Worm (Caenorhabditis elegans): Measurements from ENCODE around the gene srz-102.

The srz-102 gene

DNA sequence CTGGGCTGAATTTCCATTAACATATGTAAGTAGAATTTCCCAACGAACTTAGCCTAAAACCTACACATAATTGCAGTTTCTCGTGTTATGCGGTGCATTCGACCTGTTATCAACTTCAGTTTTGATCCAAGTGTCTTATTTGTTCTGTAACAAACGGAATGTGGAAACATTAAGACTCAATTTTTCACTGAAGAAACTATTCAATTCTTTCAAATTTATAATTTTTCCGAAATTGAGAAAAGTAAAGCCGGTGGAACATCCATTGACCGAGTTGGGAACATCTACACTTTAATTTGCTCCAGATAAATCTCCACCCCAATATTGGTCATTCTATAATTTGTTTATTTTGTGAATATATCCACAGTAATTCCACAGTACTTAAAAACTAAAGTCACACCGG, 12.9 kb upstream of the srz-102 start:
- TF ChIP-seq skn-1 (tag; optimal IDR thresholded peaks at IDR 0.05) (no peak), unc-86 (tag; optimal IDR thresholded peaks at IDR 0.05) (no peak), isw-1 (GFP tag; IDR thresholded peaks at IDR 0.05) (no peak), nhr-85 (tag) (no peak), C16A3.4 (tag; optimal IDR thresholded peaks at IDR 0.05) (no peak), pag-3 (tag; optimal IDR thresholded peaks at IDR 0.05; ENCODE audit: borderline replicate concordance, insufficient read depth) (no peak), hlh-4 (tag; optimal IDR thresholded peaks at IDR 0.05) (no peak), ztf-11 (tag; optimal IDR thresholded peaks at IDR 0.05) (no peak), tlp-1 (tag; optimal IDR thresholded peaks at IDR 0.05) (no peak), unc-30 (tag; optimal IDR thresholded peaks at IDR 0.05) (no peak), nhr-19 (GFP tag; conservative IDR thresholded peaks at IDR 0.05) (no peak), fkh-10 (GFP tag; optimal IDR thresholded peaks at IDR 0.05) (no peak), zag-1 (tag; optimal IDR thresholded peaks at IDR 0.05) (no peak), sup-37 (GFP tag; optimal IDR thresholded peaks at IDR 0.05) (no peak), lin-15B (tag; optimal IDR thresholded peaks at IDR 0.05) (no peak), C04F5.9 (tag; optimal IDR thresholded peaks at IDR 0.05) (no peak), fkh-4 (tag; optimal IDR thresholded peaks at IDR 0.05; ENCODE audit: borderline replicate concordance) (no peak), F16B12.6 (tag; optimal IDR thresholded peaks at IDR 0.05) (no peak), unc-130 (tag; optimal IDR thresholded peaks at IDR 0.05) (no peak), ceh-90 (tag; optimal IDR thresholded peaks at IDR 0.05) (no peak)

DNA sequence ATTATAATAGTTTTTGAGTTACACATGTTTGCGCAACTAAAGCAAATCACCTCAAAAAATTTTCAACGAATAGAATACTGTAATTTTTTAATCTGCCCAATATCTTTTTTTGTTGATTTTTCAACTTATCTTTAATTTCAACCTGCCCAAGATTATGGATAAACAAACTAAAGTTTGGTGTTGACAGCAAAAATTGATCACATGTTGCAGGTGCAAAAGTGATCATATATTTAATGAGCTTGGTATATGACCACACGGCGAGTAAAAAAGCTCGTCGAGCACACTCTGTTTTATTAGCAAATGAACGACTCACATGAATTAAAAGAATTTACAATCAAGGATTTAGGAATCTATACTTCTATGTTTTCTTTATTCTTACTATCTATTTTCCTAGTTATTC, 11.8 kb upstream of the srz-102 start, which contains the start of gene srz-1:
srz-1 (plus strand) TSS at position 301 of the 400 bp plus-strand sequence.
- TF ChIP-seq efl-1 (optimal IDR thresholded peaks at IDR 0.05), result no peak
- no peak for TF ChIP-seq efl-1 (GFP tag; optimal IDR thresholded peaks at IDR 0.05 in 1 of 2)
- no peak for TF ChIP-seq egl-13 (tag; optimal IDR thresholded peaks at IDR 0.05)
- TF ChIP-seq sup-37 (GFP tag; optimal IDR thresholded peaks at IDR 0.05), result no peak
- no peak for TF ChIP-seq Y116A8C.19 (tag; optimal IDR thresholded peaks at IDR 0.05; ENCODE audit: borderline replicate concordance)
- no peak for TF ChIP-seq unc-130 (tag; optimal IDR thresholded peaks at IDR 0.05)
- TF ChIP-seq fkh-4 (tag; optimal IDR thresholded peaks at IDR 0.05; ENCODE audit: borderline replicate concordance), result no peak
- TF ChIP-seq alr-1 (tag; optimal IDR thresholded peaks at IDR 0.05; ENCODE audit: borderline replicate concordance), result no peak
- no peak for TF ChIP-seq unc-98 (GFP tag; IDR thresholded peaks at IDR 0.05)
- no peak for TF ChIP-seq nhr-20 (tag; optimal IDR thresholded peaks at IDR 0.05)
- TF ChIP-seq isw-1 (GFP tag; IDR thresholded peaks at IDR 0.05), result no peak
- no peak for TF ChIP-seq swsn-7 (tag; optimal IDR thresholded peaks at IDR 0.05)

DNA sequence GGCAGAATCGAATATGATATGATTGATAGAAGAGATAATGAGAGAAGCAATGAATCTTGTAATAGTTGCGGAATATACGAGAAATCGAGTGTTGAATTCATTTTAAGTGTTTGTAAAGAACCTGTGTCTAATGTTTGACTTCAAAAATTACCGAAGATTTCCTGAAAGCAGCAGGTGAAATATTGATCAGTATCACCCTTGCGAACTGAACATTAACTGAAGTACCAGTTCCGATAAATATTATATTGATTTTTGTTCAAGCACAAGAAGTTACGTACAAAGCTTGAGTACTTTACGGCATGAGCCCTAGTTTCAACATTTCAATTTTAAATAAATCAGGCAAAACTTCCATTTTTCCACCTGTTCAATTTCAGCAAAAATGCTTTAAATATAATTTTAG, 8.1 kb upstream of the srz-102 start, which contains the start of gene srz-103:
srz-103 (minus strand) TSS at position 101 of the 400 bp plus-strand sequence.
- TF ChIP-seq hlh-4 (tag; optimal IDR thresholded peaks at IDR 0.05) (no peak), fos-1 (tag; optimal IDR thresholded peaks at IDR 0.05) (no peak), skn-1 (tag; optimal IDR thresholded peaks at IDR 0.05) (no peak)

DNA sequence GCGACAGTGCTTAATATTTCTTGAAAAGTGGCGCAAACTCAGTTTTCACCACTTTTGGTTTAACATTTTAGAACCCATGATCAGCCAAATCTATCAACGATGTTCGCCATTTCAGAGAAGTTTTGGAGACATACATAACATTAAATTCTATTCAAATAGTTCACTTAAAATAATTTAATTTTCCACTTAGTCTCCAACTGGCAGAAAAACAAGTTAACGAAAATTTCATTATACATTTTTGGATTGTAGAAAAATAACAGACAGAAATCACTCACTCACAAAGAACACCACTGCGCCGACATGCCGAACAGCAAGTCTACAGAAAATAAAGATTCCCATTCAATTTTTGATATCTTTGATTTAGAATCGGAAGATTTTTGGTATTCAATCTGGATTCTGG, 7.3 kb upstream of the srz-102 start, which contains the start of gene srw-44:
srw-44 (plus strand) TSS at position 301 of the 400 bp plus-strand sequence.
- TF ChIP-seq nhr-28 (tag; optimal IDR thresholded peaks at IDR 0.05), result no peak
- TF ChIP-seq C16A3.4 (tag; optimal IDR thresholded peaks at IDR 0.05), result no peak

DNA sequence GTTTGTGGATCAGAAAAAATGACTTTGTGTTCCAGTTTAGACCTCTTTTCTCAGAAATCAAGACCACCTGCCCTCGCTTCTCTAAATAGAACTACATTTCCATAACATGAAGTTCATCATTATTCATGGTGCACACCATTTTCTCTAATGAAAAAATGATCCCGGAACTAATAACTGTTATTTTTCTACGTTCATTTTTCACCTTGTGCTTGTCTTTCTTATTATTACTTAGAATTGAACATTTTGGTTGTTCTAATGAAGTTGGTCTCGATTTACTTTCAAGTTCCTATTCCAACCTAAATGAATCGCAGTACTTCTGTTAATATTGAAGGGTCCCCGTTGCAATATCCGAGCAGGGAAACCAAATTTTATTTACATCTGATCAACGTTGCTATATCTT, 4.4 kb upstream of the srz-102 start, which contains the start of gene srw-36:
srw-36 (plus strand) TSS at position 301 of the 400 bp plus-strand sequence.
- TF ChIP-seq nhr-90 (tag; optimal IDR thresholded peaks at IDR 0.05; ENCODE audit: poor library complexity) (no peak), unc-86 (tag; optimal IDR thresholded peaks at IDR 0.05) (no peak), aha-1 (tag; optimal IDR thresholded peaks at IDR 0.05) (no peak), jun-1 (tag; optimal IDR thresholded peaks at IDR 0.05) (no peak), zag-1 (tag; optimal IDR thresholded peaks at IDR 0.05) (no peak), xbp-1 (tag; optimal IDR thresholded peaks at IDR 0.05) (no peak), sptf-1 (tag; optimal IDR thresholded peaks at IDR 0.05) (no peak), lin-13 (GFP tag; optimal IDR thresholded peaks at IDR 0.05) (no peak), aly-2 (tag; optimal IDR thresholded peaks at IDR 0.05) (no peak)
